Fruit fly (Drosophila melanogaster) Kc167 (cell line): ENCODE results near the gene CG17380.

Experiments
- Myc ChIP-seq: fragments of >200 bp; optimal IDR thresholded peaks from 2 replicates; lab custom pipeline; 2017; ENCODE audit warnings: missing external identifiers
- Sin3A ChIP-seq: fragments of >200 bp; optimal IDR thresholded peaks from 2 replicates; lab custom pipeline; 2018; ENCODE audit warnings: missing external identifiers

- TF ChIP-seq Sin3A (lab: Kevin White, UChicago) (no peak), Myc (no peak)
These were observed 26.2 kb downstream of the CG17380 start for dm6 chr3R:23377288-23377687.
